Fruit fly (Drosophila melanogaster) whole organism, embryonic: ENCODE results near the gene Elba1.
A peak's percentile ranks its signal among the peaks of the same experiment; 100 is the strongest.

Source experiments
- Abd-B ChIP-seq: fragments of 200-800 bp; sonication (Bioruptor generic); optimal IDR thresholded peaks from 2 replicates; lab custom pipeline; 2018; ENCODE audit warnings: missing biosample characterization, mild to moderate bottlenecking, missing genetic modification characterization, moderate library complexity
- CG10366 ChIP-seq: fragments of 200-800 bp; sonication (Bioruptor generic); IDR thresholded peaks from 2 replicates; pipeline ENCODE4 v1.3.6; 2022; ENCODE audit warnings: missing biosample characterization, missing genetic modification characterization
- CG11504 ChIP-seq: fragments of 200-800 bp; sonication (Bioruptor generic); optimal IDR thresholded peaks from 3 replicates; lab custom pipeline; 2019; ENCODE audit warnings: missing biosample characterization, mild to moderate bottlenecking, missing genetic modification characterization, moderate library complexity
- CG14441 ChIP-seq: fragments of 200-800 bp; sonication (Bioruptor generic); IDR thresholded peaks from 2 replicates; pipeline ENCODE4 v1.3.6; 2022; ENCODE audit warnings: missing biosample characterization, missing genetic modification characterization
- CG15011 ChIP-seq: fragments of 200-800 bp; sonication (Bioruptor generic); optimal IDR thresholded peaks from 3 replicates; lab custom pipeline; 2018; ENCODE audit warnings: missing biosample characterization, mild to moderate bottlenecking, missing genetic modification characterization
- CG15073 ChIP-seq: fragments of 200-800 bp; sonication (Bioruptor generic); optimal IDR thresholded peaks from 2 replicates; lab custom pipeline; 2016; ENCODE audit warnings: missing biosample characterization, missing genetic modification characterization
- CG15269 ChIP-seq: fragments of 200-800 bp; sonication (Bioruptor generic); optimal IDR thresholded peaks from 2 replicates; lab custom pipeline; 2018; ENCODE audit warnings: missing biosample characterization, mild to moderate bottlenecking, missing genetic modification characterization, moderate library complexity
- CG16779 ChIP-seq: fragments of 200-800 bp; sonication (Bioruptor generic); IDR thresholded peaks from 2 replicates; pipeline ENCODE4 v1.3.6; 2022; ENCODE audit warnings: missing biosample characterization, missing genetic modification characterization
- CG17328 ChIP-seq: fragments of 200-800 bp; sonication (Bioruptor generic); IDR thresholded peaks from 2 replicates; pipeline ENCODE4 v1.3.6; 2022; ENCODE audit warnings: missing biosample characterization, missing genetic modification characterization
- CG17568 ChIP-seq: fragments of 200-800 bp; sonication (Bioruptor generic); optimal IDR thresholded peaks from 2 replicates; lab custom pipeline; 2018; ENCODE audit warnings: missing biosample characterization, mild to moderate bottlenecking, missing genetic modification characterization, moderate library complexity
- CG1832 ChIP-seq: fragments of 200-800 bp; sonication (Bioruptor generic); optimal IDR thresholded peaks from 2 replicates; lab custom pipeline; 2017; ENCODE audit warnings: missing biosample characterization, mild to moderate bottlenecking, missing genetic modification characterization, inconsistent platforms
- CG2889 ChIP-seq: fragments of 200-800 bp; sonication (Bioruptor generic); IDR thresholded peaks from 3 replicates; pipeline ENCODE4 v1.3.6; 2022; ENCODE audit warnings: missing biosample characterization, missing genetic modification characterization
- CG3163 ChIP-seq: fragments of 200-800 bp; sonication (Bioruptor generic); optimal IDR thresholded peaks from 3 replicates; lab custom pipeline; 2016; ENCODE audit warnings: missing biosample characterization, missing genetic modification characterization
- CG7928 ChIP-seq: fragments of 200-800 bp; sonication (Bioruptor generic); optimal IDR thresholded peaks from 2 replicates; lab custom pipeline; 2017; ENCODE audit warnings: missing biosample characterization, mild to moderate bottlenecking, missing genetic modification characterization
- CG7963 ChIP-seq: fragments of 200-800 bp; sonication (Bioruptor generic); IDR thresholded peaks from 3 replicates; pipeline ENCODE4 v1.3.6; 2022; ENCODE audit warnings: missing biosample characterization, missing genetic modification characterization; ENCODE audit not compliant: partially characterized antibody
- CG8290 ChIP-seq, 3 experiments: fragments of 200-800 bp; sonication (Bioruptor generic); optimal IDR thresholded peaks; 2 replicates each; lab custom pipeline; 2016 to 2019; ENCODE audit warnings: missing biosample characterization in 3 of 3, missing genetic modification characterization in 3 of 3, mild to moderate bottlenecking in 2 of 3, moderate library complexity in 1 of 3
- CG8944 ChIP-seq: fragments of 200-800 bp; sonication (Bioruptor generic); optimal IDR thresholded peaks from 3 replicates; lab custom pipeline; 2016; ENCODE audit warnings: missing biosample characterization, missing genetic modification characterization
- ERR ChIP-seq: fragments of 200-800 bp; sonication (Bioruptor generic); optimal IDR thresholded peaks from 2 replicates; lab custom pipeline; 2016; ENCODE audit warnings: missing biosample characterization, missing genetic modification characterization
- Eip74EF ChIP-seq, 2 experiments: fragments of 200-800 bp in 1 of 2; fragments of >200 bp in 1 of 2; sonication (Bioruptor generic) in 1 of 2; optimal IDR thresholded peaks; 2 replicates each; lab custom pipeline; 2017 to 2019; ENCODE audit warnings: missing biosample characterization in 2 of 2, missing genetic modification characterization in 2 of 2, mild to moderate bottlenecking in 1 of 2, moderate library complexity in 1 of 2
- H2.0 ChIP-seq: fragments of 200-800 bp; sonication (Bioruptor generic); IDR thresholded peaks from 2 replicates; pipeline ENCODE4 v1.3.6; 2022; ENCODE audit warnings: missing biosample characterization, missing genetic modification characterization
- Hr39 ChIP-seq: fragments of >200 bp; optimal IDR thresholded peaks from 2 replicates; lab custom pipeline; 2017
- Hr51 ChIP-seq, 2 experiments: fragments of 200-800 bp; sonication (Bioruptor generic); optimal IDR thresholded peaks; 2 replicates in 1 of 2; 3 replicates in 1 of 2; lab custom pipeline; 2016 to 2018; ENCODE audit warnings: missing biosample characterization in 2 of 2, missing genetic modification characterization in 2 of 2, mild to moderate bottlenecking in 1 of 2, moderate library complexity in 1 of 2
- MBD-R2 ChIP-seq: fragments of 200-800 bp; sonication (Bioruptor generic); IDR thresholded peaks from 2 replicates; pipeline ENCODE4 v1.3.6; 2022; ENCODE audit warnings: missing biosample characterization, missing genetic modification characterization
- Med ChIP-seq: fragments of 200-800 bp; sonication (Bioruptor generic); peaks from one replicate; lab custom pipeline; 2016; ENCODE audit warnings: missing biosample characterization, missing genetic modification characterization, mild to moderate bottlenecking, inconsistent platforms, moderate library complexity
- Mrtf ChIP-seq: fragments of 200-800 bp; sonication (Bioruptor generic); IDR thresholded peaks from 3 replicates; pipeline ENCODE4 v1.3.6; 2022; ENCODE audit warnings: missing biosample characterization, missing genetic modification characterization
- Ssrp ChIP-seq: fragments of 200-800 bp; sonication (Bioruptor generic); optimal IDR thresholded peaks from 2 replicates; lab custom pipeline; 2018; ENCODE audit warnings: missing biosample characterization, mild to moderate bottlenecking, missing genetic modification characterization, moderate library complexity
- ab ChIP-seq: fragments of 200-800 bp; sonication (Bioruptor generic); optimal IDR thresholded peaks from 2 replicates; lab custom pipeline; 2016; ENCODE audit warnings: missing biosample characterization, missing genetic modification characterization
- bab2 ChIP-seq: fragments of 200-800 bp; sonication (Bioruptor generic); optimal IDR thresholded peaks from 2 replicates; lab custom pipeline; 2016; ENCODE audit warnings: missing biosample characterization, missing genetic modification characterization
- caup ChIP-seq: fragments of 200-800 bp; sonication (Bioruptor generic); optimal IDR thresholded peaks from 3 replicates; lab custom pipeline; 2017; ENCODE audit warnings: missing biosample characterization, mild to moderate bottlenecking, missing genetic modification characterization, moderate library complexity; ENCODE audit not compliant: severe bottlenecking
- chif ChIP-seq, 2 experiments: fragments of 200-800 bp; sonication (Bioruptor generic); optimal IDR thresholded peaks; 3 replicates each; lab custom pipeline; 2016; ENCODE audit warnings: missing biosample characterization in 2 of 2, missing genetic modification characterization in 2 of 2
- chm ChIP-seq: fragments of 200-800 bp; sonication (Bioruptor generic); IDR thresholded peaks from 2 replicates; pipeline ENCODE4 v1.3.6; 2022; ENCODE audit warnings: missing biosample characterization, missing genetic modification characterization
- crol ChIP-seq: fragments of 200-800 bp; sonication (Bioruptor generic); IDR thresholded peaks from 2 replicates; pipeline ENCODE4 v1.3.6; 2022; ENCODE audit warnings: missing biosample characterization, missing genetic modification characterization
- ems ChIP-seq: fragments of 200-800 bp; sonication (Bioruptor generic); optimal IDR thresholded peaks from 3 replicates; lab custom pipeline; 2016; ENCODE audit warnings: missing biosample characterization, missing genetic modification characterization
- grau ChIP-seq: fragments of 200-800 bp; optimal IDR thresholded peaks from 3 replicates; lab custom pipeline; 2019; ENCODE audit warnings: missing biosample characterization, mild to moderate bottlenecking, missing genetic modification characterization, moderate library complexity
- gsb ChIP-seq: fragments of 200-800 bp; sonication (Bioruptor generic); IDR thresholded peaks from 2 replicates; pipeline ENCODE4 v1.3.6; 2022; ENCODE audit warnings: missing biosample characterization, missing genetic modification characterization
- jing ChIP-seq: fragments of 200-800 bp; sonication (Bioruptor generic); optimal IDR thresholded peaks from 2 replicates; lab custom pipeline; 2018; ENCODE audit warnings: missing biosample characterization, mild to moderate bottlenecking, missing genetic modification characterization
- kni ChIP-seq: fragments of 200-800 bp; sonication (Bioruptor generic); optimal IDR thresholded peaks from 3 replicates; lab custom pipeline; 2017; ENCODE audit warnings: mild to moderate bottlenecking, missing biosample characterization, missing genetic modification reagents, missing genetic modification characterization
- knrl ChIP-seq: fragments of 200-800 bp; sonication (Bioruptor generic); IDR thresholded peaks from 3 replicates; pipeline ENCODE4 v1.3.6; 2022; ENCODE audit warnings: missing biosample characterization, missing genetic modification characterization; ENCODE audit not compliant: partially characterized antibody
- lov ChIP-seq, 2 experiments: fragments of 200-800 bp in 1 of 2; fragments of >200 bp in 1 of 2; sonication (Bioruptor generic) in 1 of 2; IDR thresholded peaks in 1 of 2; optimal IDR thresholded peaks in 1 of 2; 2 replicates in 1 of 2; 3 replicates in 1 of 2; pipeline versions ENCODE4 v1.3.6 to Lab custom; 2017 to 2022; ENCODE audit warnings: missing biosample characterization in 1 of 2, missing genetic modification characterization in 1 of 2
- mirr ChIP-seq: fragments of 200-800 bp; sonication (Bioruptor generic); optimal IDR thresholded peaks from 3 replicates; lab custom pipeline; 2018; ENCODE audit warnings: missing biosample characterization, mild to moderate bottlenecking, missing genetic modification characterization
- nerfin-2 ChIP-seq: fragments of 200-800 bp; sonication (Bioruptor generic); IDR thresholded peaks from 2 replicates; pipeline ENCODE4 v1.3.6; 2022; ENCODE audit warnings: missing biosample characterization, missing genetic modification characterization; ENCODE audit not compliant: partially characterized antibody
- prd ChIP-seq, 3 experiments: fragments of >200 bp in 2 of 3; fragments of 200-800 bp in 1 of 3; sonication (Bioruptor generic) in 1 of 3; optimal IDR thresholded peaks in 2 of 3; IDR thresholded peaks in 1 of 3; 2 replicates in 2 of 3; 3 replicates in 1 of 3; pipeline versions ENCODE4 v1.3.6 to Lab custom; 2017 to 2022; ENCODE audit warnings: missing biosample characterization in 1 of 3, missing genetic modification characterization in 1 of 3
- rib ChIP-seq: fragments of 200-800 bp; sonication (Bioruptor generic); IDR thresholded peaks from 2 replicates; pipeline ENCODE4 v1.3.6; 2022; ENCODE audit warnings: missing biosample characterization, missing genetic modification characterization
- row ChIP-seq: fragments of 200-800 bp; sonication (Bioruptor generic); IDR thresholded peaks from 3 replicates; pipeline ENCODE4 v1.3.6; 2022; ENCODE audit warnings: missing biosample characterization, missing genetic modification characterization
- scrt ChIP-seq: fragments of 200-800 bp; sonication (Bioruptor generic); optimal IDR thresholded peaks from 2 replicates; lab custom pipeline; 2018; ENCODE audit warnings: missing biosample characterization, mild to moderate bottlenecking, missing genetic modification characterization, moderate library complexity
- sim ChIP-seq: fragments of 200-800 bp; sonication (Bioruptor generic); IDR thresholded peaks from 2 replicates; pipeline ENCODE4 v1.3.6; 2022; ENCODE audit warnings: missing biosample characterization, missing genetic modification characterization
- so ChIP-seq: fragments of 200-800 bp; sonication (Bioruptor generic); IDR thresholded peaks from 3 replicates; pipeline ENCODE4 v1.3.6; 2022; ENCODE audit warnings: missing biosample characterization, missing genetic modification characterization
- tgo ChIP-seq: fragments of 200-800 bp; sonication (Bioruptor generic); IDR thresholded peaks from 3 replicates; pipeline ENCODE4 v1.3.6; 2022; ENCODE audit warnings: missing biosample characterization, missing genetic modification characterization
- unc-4 ChIP-seq: fragments of 200-800 bp; sonication (Bioruptor generic); IDR thresholded peaks from 2 replicates; pipeline ENCODE4 v1.3.6; 2022; ENCODE audit warnings: missing biosample characterization, missing genetic modification characterization; ENCODE audit not compliant: partially characterized antibody
- vfl ChIP-seq: fragments of 200-800 bp; sonication (Bioruptor generic); optimal IDR thresholded peaks from 2 replicates; lab custom pipeline; 2016; ENCODE audit warnings: missing biosample characterization, missing genetic modification characterization

The Elba1 gene

dm6 chr2L:4660932-4661331 is 23.3 kb downstream of the Elba1 start (continued):
- TF ChIP-seq CG17568 (no peak), chif (GFP tag; optimal IDR thresholded peaks at IDR 0.05; lab: Kevin White, UChicago) (no peak), knrl (GFP tag; lab: Robert Waterston, UW) (peak; percentile 60; the same call in 2 of the 3 replicates), gsb (no peak), Hr51 (GFP tag; optimal IDR thresholded peaks at IDR 0.05; lab: Kevin White, UChicago) (no peak), CG16779 (GFP tag; lab: Robert Waterston, UW) (no peak), grau (no peak), ERR (GFP tag; lab: Kevin White, UChicago) (no peak), CG2889 (GFP tag; lab: Robert Waterston, UW) (no peak), ab (no peak), sim (GFP tag; lab: Robert Waterston, UW) (no peak), nerfin-2 (no peak), CG10366 (GFP tag; lab: Robert Waterston, UW) (no peak), so (GFP tag; lab: Robert Waterston, UW) (no peak), H2.0 (GFP tag; lab: Robert Waterston, UW) (no peak), Hr39 (lab: Kevin White, UChicago) (no peak), unc-4 (GFP tag; lab: Robert Waterston, UW) (no peak), Ssrp (tag; lab: Kevin White, UChicago) (no peak), Mrtf (GFP tag; lab: Robert Waterston, UW) (no peak), jing (GFP tag; lab: Kevin White, UChicago) (no peak), crol (GFP tag; lab: Robert Waterston, UW) (no peak), Abd-B (GFP tag; lab: Kevin White, UChicago) (peak; percentile 20), mirr (no peak), CG17328 (GFP tag; lab: Robert Waterston, UW) (no peak), Eip74EF (GFP tag; optimal IDR thresholded peaks at IDR 0.05; lab: Kevin White, UChicago) (no peak), tgo (GFP tag; lab: Robert Waterston, UW) (no peak), chm (GFP tag; lab: Robert Waterston, UW) (no peak), prd (optimal IDR thresholded peaks at IDR 0.05; lab: Kevin White, UChicago) (no peak), prd (GFP tag; IDR thresholded peaks at IDR 0.05; lab: Robert Waterston, UW) (no peak), CG3163 (GFP tag; lab: Kevin White, UChicago) (no peak), scrt (no peak), CG1832 (GFP tag; lab: Kevin White, UChicago) (no peak), rib (GFP tag; lab: Robert Waterston, UW) (no peak), ems (GFP tag; lab: Kevin White, UChicago) (no peak), CG14441 (GFP tag; lab: Robert Waterston, UW) (no peak), CG15269 (tag; lab: Kevin White, UChicago) (no peak), kni (no peak), CG8944 (GFP tag; lab: Kevin White, UChicago) (no peak), Med (GFP tag; lab: Kevin White, UChicago) (peak; percentile 87), CG15011 (GFP tag; lab: Kevin White, UChicago) (no peak), CG7928 (GFP tag; lab: Kevin White, UChicago) (no peak), CG8290 (GFP tag; optimal IDR thresholded peaks at IDR 0.05; lab: Kevin White, UChicago) (no peak), CG8290 (tag; optimal IDR thresholded peaks at IDR 0.05; lab: Kevin White, UChicago) (no peak), CG15073 (GFP tag; lab: Kevin White, UChicago) (no peak), caup (GFP tag; lab: Kevin White, UChicago) (no peak), bab2 (GFP tag; lab: Kevin White, UChicago) (no peak), lov (optimal IDR thresholded peaks at IDR 0.05; lab: Kevin White, UChicago) (no peak), lov (GFP tag; IDR thresholded peaks at IDR 0.05; lab: Robert Waterston, UW) (no peak), CG7963 (GFP tag; lab: Robert Waterston, UW) (0 out of 3 replicates have a peak, but pooled peaks have one; percentile 26), vfl (GFP tag; lab: Kevin White, UChicago) (no peak), row (no peak), MBD-R2 (GFP tag; lab: Robert Waterston, UW) (no peak), CG11504 (tag; lab: Kevin White, UChicago) (peak; percentile 53)
